Fruit fly (Drosophila melanogaster): ENCODE measurements around the gene CG18284.

The CG18284 gene

DNA sequence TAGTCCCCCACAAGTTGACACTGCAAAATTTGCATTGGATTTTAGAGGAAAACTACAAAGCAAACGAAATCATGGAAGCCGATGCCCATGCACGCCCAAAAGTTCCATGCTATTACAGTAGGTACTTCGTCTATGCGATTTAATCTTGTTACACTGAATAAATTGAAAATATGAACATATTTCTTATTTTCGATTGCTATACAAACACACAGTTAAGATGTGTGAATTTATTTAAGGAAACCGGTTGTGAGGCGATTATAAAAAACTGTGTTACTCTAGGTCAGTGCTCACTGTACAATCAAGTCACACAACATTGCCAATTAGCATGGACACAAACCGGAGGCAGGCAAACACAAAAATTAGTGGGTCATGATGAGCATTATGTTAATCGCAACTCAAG is 21.8 kb downstream of the CG18284 start:
- TF ChIP-seq CG4496 (GFP tag; IDR thresholded peaks at IDR 0.05) (peak; percentile 86; the same call in 2 of the 3 replicates), CG13204 (GFP tag; optimal IDR thresholded peaks at IDR 0.05) (no peak), Ets98B (GFP tag; IDR thresholded peaks at IDR 0.05) (peak; percentile 90), CG12605 (GFP tag; IDR thresholded peaks at IDR 0.05) (peak; percentile 82), rn (GFP tag; IDR thresholded peaks at IDR 0.05) (peak; percentile 64), gl (tag; optimal IDR thresholded peaks at IDR 0.05) (peak; percentile 25), CG8301 (tag; optimal IDR thresholded peaks at IDR 0.05) (peak; percentile 75), CG14655 (GFP tag; optimal IDR thresholded peaks at IDR 0.05) (peak; percentile 75), CG34367 (tag; optimal IDR thresholded peaks at IDR 0.05) (peak; percentile 62), CG8159 (tag; optimal IDR thresholded peaks at IDR 0.05) (peak; percentile 69), CG15710 (tag; optimal IDR thresholded peaks at IDR 0.05) (peak; percentile 68), CG32121 (GFP tag; IDR thresholded peaks at IDR 0.05) (peak; percentile 86), CG10348 (GFP tag; IDR thresholded peaks at IDR 0.05) (no peak), D1 (tag; optimal IDR thresholded peaks at IDR 0.05) (no peak), fd96Ca (GFP tag; IDR thresholded peaks at IDR 0.05) (peak; percentile 82; the same call in 2 of the 3 replicates), Snoo (tag; optimal IDR thresholded peaks at IDR 0.05) (peak; percentile 37), CG17806 (tag; optimal IDR thresholded peaks at IDR 0.05) (peak; percentile 73), Pif1A (GFP tag; optimal IDR thresholded peaks at IDR 0.05) (peak; percentile 80), CG9948 (tag; optimal IDR thresholded peaks at IDR 0.05) (peak; percentile 68), Pif1B (GFP tag; optimal IDR thresholded peaks at IDR 0.05) (peak; percentile 75), EcR (GFP tag; optimal IDR thresholded peaks at IDR 0.05) (no peak)

DNA sequence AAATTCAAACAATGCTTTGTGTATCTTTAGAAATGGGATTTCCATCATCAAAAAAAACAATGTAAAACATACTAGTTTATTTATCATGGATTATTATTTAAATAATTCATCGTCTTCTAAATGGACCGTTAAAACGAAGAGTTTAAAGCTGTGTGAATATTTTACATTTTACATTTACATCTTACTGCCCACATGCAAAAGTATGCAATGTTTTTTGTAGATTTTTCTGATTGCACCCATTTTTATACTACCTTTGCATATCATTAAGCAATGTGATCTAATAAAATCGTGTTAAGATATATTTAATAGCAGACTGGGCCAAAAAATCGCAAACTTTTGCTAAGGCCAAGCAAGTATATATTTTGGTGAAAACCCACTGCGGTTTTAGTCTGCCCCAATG is 27.8 kb downstream of the CG18284 start:
- peak; percentile 49 for TF ChIP-seq D1 (tag; optimal IDR thresholded peaks at IDR 0.05)
- TF ChIP-seq Snoo (tag; optimal IDR thresholded peaks at IDR 0.05): no peak
- TF ChIP-seq CG14655 (GFP tag; optimal IDR thresholded peaks at IDR 0.05): no peak

DNA sequence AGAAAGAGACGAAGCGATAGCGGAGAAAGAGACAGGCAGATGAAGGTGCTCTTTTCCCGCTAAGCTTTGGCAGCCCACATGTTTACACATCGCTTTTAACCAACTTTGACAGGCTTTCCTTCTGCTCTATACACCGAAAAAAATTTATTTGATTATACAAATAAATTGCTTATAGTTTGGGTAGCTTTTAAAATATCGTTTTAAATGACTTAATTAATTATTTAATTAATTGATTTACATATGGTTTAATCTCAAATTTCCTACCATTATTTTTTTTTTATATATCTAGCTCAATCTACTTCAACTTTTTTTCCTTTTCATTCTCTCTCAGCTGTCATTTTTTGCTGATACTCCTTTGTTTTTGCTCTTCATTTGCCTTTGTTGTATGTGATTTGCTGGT is 29.2 kb downstream of the CG18284 start:
- TF ChIP-seq Ets98B (GFP tag; IDR thresholded peaks at IDR 0.05): no peak
- no peak for TF ChIP-seq CG12605 (GFP tag; IDR thresholded peaks at IDR 0.05)
- peak; percentile 33 for TF ChIP-seq CG9948 (tag; optimal IDR thresholded peaks at IDR 0.05)
- no peak for TF ChIP-seq gl (tag; optimal IDR thresholded peaks at IDR 0.05)
- peak; percentile 42 for TF ChIP-seq CG17806 (tag; optimal IDR thresholded peaks at IDR 0.05)
- TF ChIP-seq Pif1B (GFP tag; optimal IDR thresholded peaks at IDR 0.05): no peak
- TF ChIP-seq CG13204 (GFP tag; optimal IDR thresholded peaks at IDR 0.05): no peak
- peak; percentile 69 for TF ChIP-seq CG8159 (tag; optimal IDR thresholded peaks at IDR 0.05)
- TF ChIP-seq CG4496 (GFP tag; IDR thresholded peaks at IDR 0.05): peak; percentile 52; the same call in 2 of the 3 replicates
- no peak for TF ChIP-seq EcR (GFP tag; optimal IDR thresholded peaks at IDR 0.05)
- TF ChIP-seq CG32121 (GFP tag; IDR thresholded peaks at IDR 0.05): no peak
- TF ChIP-seq D1 (tag; optimal IDR thresholded peaks at IDR 0.05): no peak
- TF ChIP-seq CG14655 (GFP tag; optimal IDR thresholded peaks at IDR 0.05): peak; percentile 42
- TF ChIP-seq Snoo (tag; optimal IDR thresholded peaks at IDR 0.05): no peak
- no peak for TF ChIP-seq fd96Ca (GFP tag; IDR thresholded peaks at IDR 0.05)
- peak; percentile 40 for TF ChIP-seq CG8301 (tag; optimal IDR thresholded peaks at IDR 0.05)
- TF ChIP-seq CG34367 (tag; optimal IDR thresholded peaks at IDR 0.05): no peak
- TF ChIP-seq rn (GFP tag; IDR thresholded peaks at IDR 0.05): no peak
- TF ChIP-seq CG15710 (tag; optimal IDR thresholded peaks at IDR 0.05): peak; percentile 24
- no peak for TF ChIP-seq Pif1A (GFP tag; optimal IDR thresholded peaks at IDR 0.05)
- no peak for TF ChIP-seq CG10348 (GFP tag; IDR thresholded peaks at IDR 0.05)

dm6 chr2L:10676933-10677714 is 33.4 kb downstream of the CG18284 start, which contains the start of gene CG17104:
TSS of gene CG17104 (plus strand) at chr2L:10677198.
- TF ChIP-seq CG32121 (GFP tag; IDR thresholded peaks at IDR 0.05): peak; percentile 57; the same call in 1 of the 2 replicates
- TF ChIP-seq rn (GFP tag; IDR thresholded peaks at IDR 0.05): peak; percentile 42; the same call in 1 of the 2 replicates
- no peak for TF ChIP-seq EcR (GFP tag; optimal IDR thresholded peaks at IDR 0.05)
- TF ChIP-seq CG9948 (tag; optimal IDR thresholded peaks at IDR 0.05): peak; percentile 53
- TF ChIP-seq gl (tag; optimal IDR thresholded peaks at IDR 0.05): no peak
- peak; percentile 63 for TF ChIP-seq Pif1A (GFP tag; optimal IDR thresholded peaks at IDR 0.05)
- peak; percentile 78 for TF ChIP-seq CG4496 (GFP tag; IDR thresholded peaks at IDR 0.05)
- TF ChIP-seq CG12605 (GFP tag; IDR thresholded peaks at IDR 0.05): peak; percentile 21; the same call in 1 of the 2 replicates
- TF ChIP-seq Snoo (tag; optimal IDR thresholded peaks at IDR 0.05): no peak
- peak; percentile 70 for TF ChIP-seq CG14655 (GFP tag; optimal IDR thresholded peaks at IDR 0.05)
- peak; percentile 58 for TF ChIP-seq Pif1B (GFP tag; optimal IDR thresholded peaks at IDR 0.05)
- no peak for TF ChIP-seq CG10348 (GFP tag; IDR thresholded peaks at IDR 0.05)
- peak; percentile 35 for TF ChIP-seq CG34367 (tag; optimal IDR thresholded peaks at IDR 0.05)
- peak; percentile 67 for TF ChIP-seq CG17806 (tag; optimal IDR thresholded peaks at IDR 0.05)
- peak; percentile 74 for TF ChIP-seq CG8301 (tag; optimal IDR thresholded peaks at IDR 0.05)
- TF ChIP-seq CG15710 (tag; optimal IDR thresholded peaks at IDR 0.05): peak; percentile 69
- TF ChIP-seq CG8159 (tag; optimal IDR thresholded peaks at IDR 0.05): peak; percentile 69
- TF ChIP-seq Ets98B (GFP tag; IDR thresholded peaks at IDR 0.05): peak; percentile 71
- peak; percentile 35 for TF ChIP-seq D1 (tag; optimal IDR thresholded peaks at IDR 0.05)
- no peak for TF ChIP-seq CG13204 (GFP tag; optimal IDR thresholded peaks at IDR 0.05)
- TF ChIP-seq fd96Ca (GFP tag; IDR thresholded peaks at IDR 0.05): no peak

- TF ChIP-seq CG14655 (GFP tag; optimal IDR thresholded peaks at IDR 0.05): no peak
- TF ChIP-seq gl (tag; optimal IDR thresholded peaks at IDR 0.05): no peak
- TF ChIP-seq CG34367 (tag; optimal IDR thresholded peaks at IDR 0.05): no peak
- TF ChIP-seq CG12605 (GFP tag; IDR thresholded peaks at IDR 0.05): no peak
- TF ChIP-seq Snoo (tag; optimal IDR thresholded peaks at IDR 0.05): no peak
- no peak for TF ChIP-seq CG8159 (tag; optimal IDR thresholded peaks at IDR 0.05)
- TF ChIP-seq CG9948 (tag; optimal IDR thresholded peaks at IDR 0.05): no peak
- no peak for TF ChIP-seq rn (GFP tag; IDR thresholded peaks at IDR 0.05)
- TF ChIP-seq CG4496 (GFP tag; IDR thresholded peaks at IDR 0.05): no peak
- no peak for TF ChIP-seq EcR (GFP tag; optimal IDR thresholded peaks at IDR 0.05)
- no peak for TF ChIP-seq CG8301 (tag; optimal IDR thresholded peaks at IDR 0.05)
- TF ChIP-seq CG13204 (GFP tag; optimal IDR thresholded peaks at IDR 0.05): no peak
- TF ChIP-seq CG17806 (tag; optimal IDR thresholded peaks at IDR 0.05): no peak
- no peak for TF ChIP-seq CG10348 (GFP tag; IDR thresholded peaks at IDR 0.05)
- no peak for TF ChIP-seq Ets98B (GFP tag; IDR thresholded peaks at IDR 0.05)
- TF ChIP-seq CG32121 (GFP tag; IDR thresholded peaks at IDR 0.05): no peak
- TF ChIP-seq Pif1A (GFP tag; optimal IDR thresholded peaks at IDR 0.05): no peak
Observed at dm6 chr2L:10677715-10678088, 33.9 kb downstream of the CG18284 start.
